Fruit fly (Drosophila melanogaster): ENCODE results near the gene Gr28a.

DNA sequence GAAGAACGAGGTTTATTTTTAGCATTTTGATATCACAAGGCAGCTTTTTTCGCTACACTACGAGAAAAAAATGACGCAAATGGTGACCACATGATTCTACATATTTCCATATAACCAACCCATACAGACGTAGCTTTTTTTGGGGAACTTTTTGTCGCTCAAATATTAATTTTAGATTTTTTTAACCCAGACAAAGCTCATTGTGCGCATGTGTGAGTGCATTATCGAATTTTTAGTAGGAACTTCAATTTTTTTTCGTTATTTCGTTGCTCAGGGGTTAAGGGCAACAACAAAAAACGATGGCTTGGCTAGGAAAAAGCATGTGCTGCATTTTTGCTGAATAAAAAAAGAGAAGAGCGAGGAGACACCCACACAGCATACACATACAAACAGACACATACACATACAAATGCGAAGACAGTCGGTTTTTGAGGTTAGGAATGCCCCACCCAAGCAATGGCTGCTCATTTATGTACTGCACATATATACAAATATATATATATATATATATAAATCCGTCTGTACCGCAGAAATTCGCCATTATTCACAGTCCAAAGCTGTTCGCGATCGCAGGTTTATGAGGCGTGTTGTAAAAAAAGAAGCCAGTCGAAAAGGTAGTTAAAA, 29.6 kb downstream of the Gr28a start:
- TF ChIP-seq CG8478 (optimal IDR thresholded peaks at IDR 0.05) = peak; percentile 16
- no peak for TF ChIP-seq pan (optimal IDR thresholded peaks at IDR 0.05)
- TF ChIP-seq Dll (optimal IDR thresholded peaks at IDR 0.05) = no peak
- no peak for TF ChIP-seq EcR (GFP tag; optimal IDR thresholded peaks at IDR 0.05)
- no peak for TF ChIP-seq psq (optimal IDR thresholded peaks at IDR 0.05)
- TF ChIP-seq usp (GFP tag; optimal IDR thresholded peaks at IDR 0.05) = no peak

All from whole organism.